Fruit fly (Drosophila melanogaster): Measurements from ENCODE around the gene CG8036.
A peak's percentile ranks its signal among the peaks of the same experiment; 100 is the strongest.

Gene CG8036

DNA sequence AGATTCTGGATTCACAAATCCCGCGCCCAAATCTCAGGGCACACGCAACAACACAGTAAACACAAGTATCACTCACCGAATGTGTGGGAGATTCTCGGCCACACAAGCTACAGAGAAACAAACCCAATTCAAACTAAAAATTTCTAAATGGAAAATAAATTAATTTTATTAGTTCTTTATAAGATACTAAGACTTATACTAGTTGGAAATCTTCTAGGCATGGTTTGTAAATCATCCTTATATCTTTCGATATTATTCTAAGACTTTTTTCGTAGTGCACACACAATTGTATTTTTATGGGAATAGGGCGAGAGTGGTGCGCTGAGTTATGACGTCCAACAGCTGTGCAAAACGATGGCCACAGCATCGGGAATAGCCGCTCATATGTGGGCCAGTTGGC, 48.6 kb upstream of the CG8036 start (continued):
- TF ChIP-seq CG43689 (GFP tag; IDR thresholded peaks at IDR 0.05) (no peak), CG34422 (GFP tag; IDR thresholded peaks at IDR 0.05) (no peak), Abd-B (GFP tag; optimal IDR thresholded peaks at IDR 0.05) (peak; percentile 5), ato (GFP tag; IDR thresholded peaks at IDR 0.05; ENCODE audit: partially characterized antibody) (no peak), CG15514 (GFP tag; optimal IDR thresholded peaks at IDR 0.05) (no peak), zfh1 (GFP tag; IDR thresholded peaks at IDR 0.05) (0 out of 3 replicates have a peak, but pooled peaks have one; percentile 40), toy (GFP tag; IDR thresholded peaks at IDR 0.05) (no peak), CG1832 (GFP tag; optimal IDR thresholded peaks at IDR 0.05) (no peak), CG16813 (GFP tag; IDR thresholded peaks at IDR 0.05; ENCODE audit: partially characterized antibody) (no peak), bigmax (GFP tag; optimal IDR thresholded peaks at IDR 0.05) (no peak), fd96Cb (tag; optimal IDR thresholded peaks at IDR 0.05) (no peak), CG7987 (GFP tag; optimal IDR thresholded peaks at IDR 0.05) (no peak), CG10267 (tag; optimal IDR thresholded peaks at IDR 0.05) (no peak), C15 (GFP tag; IDR thresholded peaks at IDR 0.05) (no peak), slbo (GFP tag; IDR thresholded peaks at IDR 0.05) (peak; percentile 5; the same call in 1 of the 2 replicates), Sry-δ (GFP tag; optimal IDR thresholded peaks at IDR 0.05) (no peak), CG16863 (GFP tag; optimal IDR thresholded peaks at IDR 0.05) (no peak), da (GFP tag; optimal IDR thresholded peaks at IDR 0.05) (no peak), CG10366 (GFP tag; IDR thresholded peaks at IDR 0.05) (no peak), Awh (GFP tag; IDR thresholded peaks at IDR 0.05) (no peak), vvl (GFP tag; IDR thresholded peaks at IDR 0.05) (0 out of 2 replicates have a peak, but pooled peaks have one; percentile 11), CG7372 (GFP tag; IDR thresholded peaks at IDR 0.05) (no peak), Drgx (GFP tag; IDR thresholded peaks at IDR 0.05) (no peak), Stat92E (GFP tag; optimal IDR thresholded peaks at IDR 0.05) (no peak), jumu (GFP tag; optimal IDR thresholded peaks at IDR 0.05) (no peak), NC2α (GFP tag; optimal IDR thresholded peaks at IDR 0.05) (no peak), Mrtf (GFP tag; IDR thresholded peaks at IDR 0.05) (no peak), CG34224 (GFP tag; IDR thresholded peaks at IDR 0.05; ENCODE audit: partially characterized antibody) (no peak), cato (GFP tag; optimal IDR thresholded peaks at IDR 0.05; ENCODE audit: borderline replicate concordance) (no peak), CG31388 (GFP tag; optimal IDR thresholded peaks at IDR 0.05) (no peak), HLHmδ (GFP tag; optimal IDR thresholded peaks at IDR 0.05) (no peak), salm (tag; optimal IDR thresholded peaks at IDR 0.05) (no peak), CHES-1-like (GFP tag; optimal IDR thresholded peaks at IDR 0.05) (no peak), CG14860 (GFP tag; IDR thresholded peaks at IDR 0.05; ENCODE audit: partially characterized antibody) (no peak), CG9797 (GFP tag; optimal IDR thresholded peaks at IDR 0.05) (no peak), ranshi (GFP tag; IDR thresholded peaks at IDR 0.05) (no peak), Hr51 (GFP tag; optimal IDR thresholded peaks at IDR 0.05) (peak in 1 of 2 experiments; percentile 42), CG9932 (GFP tag; IDR thresholded peaks at IDR 0.05) (no peak), D19B (GFP tag; optimal IDR thresholded peaks at IDR 0.05) (no peak), Rfx (GFP tag; IDR thresholded peaks at IDR 0.05) (0 out of 2 replicates have a peak, but pooled peaks have one; percentile 18), CG2202 (tag; optimal IDR thresholded peaks at IDR 0.05) (no peak), sob (GFP tag; IDR thresholded peaks at IDR 0.05) (no peak), tna (GFP tag; IDR thresholded peaks at IDR 0.05; ENCODE audit: partially characterized antibody) (no peak), CG3838 (GFP tag; optimal IDR thresholded peaks at IDR 0.05) (no peak), CG13287 (GFP tag; IDR thresholded peaks at IDR 0.05; ENCODE audit: partially characterized antibody) (no peak), sens (GFP tag) (peak; percentile 43), dmrt99B (tag; optimal IDR thresholded peaks at IDR 0.05) (peak; percentile 34), z (GFP tag; IDR thresholded peaks at IDR 0.05) (no peak), hkb (optimal IDR thresholded peaks at IDR 0.05) (no peak), hkb (GFP tag; IDR thresholded peaks at IDR 0.05) (peak; percentile 50), CG33213 (GFP tag; optimal IDR thresholded peaks at IDR 0.05) (no peak)

Data from whole organism, embryonic.